Fruit fly (Drosophila melanogaster): ENCODE measurements around the gene CG10589.

The CG10589 gene

dm6 chr3L:20905495-20905894 is 22.1 kb upstream of the CG10589 start, which contains the start of gene CG11458:
Gene CG11458, plus strand, starts transcription at chr3L:20905795.
- TF ChIP-seq ey (GFP tag; optimal IDR thresholded peaks at IDR 0.05), result no peak
- TF ChIP-seq Abd-B (GFP tag; optimal IDR thresholded peaks at IDR 0.05), result no peak
- TF ChIP-seq dmrt93B (GFP tag; optimal IDR thresholded peaks at IDR 0.05), result no peak
- TF ChIP-seq psq (GFP tag; optimal IDR thresholded peaks at IDR 0.05), result no peak
- TF ChIP-seq sage (GFP tag; optimal IDR thresholded peaks at IDR 0.05), result no peak

DNA sequence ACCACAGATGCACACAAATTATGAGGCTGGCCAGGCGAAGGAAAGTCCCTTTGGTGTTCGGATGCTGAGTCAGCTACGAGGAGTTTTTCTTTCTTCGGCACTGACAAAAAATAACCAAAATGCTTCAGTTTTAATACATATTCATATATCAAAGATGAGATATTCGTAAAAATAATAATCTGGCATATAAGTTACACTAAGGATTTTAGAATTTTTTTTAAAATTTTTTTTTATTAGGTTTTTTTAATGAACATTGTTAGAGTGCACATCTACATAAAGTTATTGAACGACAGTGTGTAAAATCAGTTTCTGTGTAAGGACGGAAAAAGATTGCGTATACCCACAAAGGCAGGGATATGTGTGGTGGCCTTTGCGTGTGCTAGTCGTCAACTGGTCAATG is 20.7 kb upstream of the CG10589 start:
- no peak for TF ChIP-seq dmrt93B (GFP tag; optimal IDR thresholded peaks at IDR 0.05)
- TF ChIP-seq sage (GFP tag; optimal IDR thresholded peaks at IDR 0.05), result no peak
- no peak for TF ChIP-seq foxo (GFP tag; optimal IDR thresholded peaks at IDR 0.05)
- TF ChIP-seq Vsx2 (GFP tag; optimal IDR thresholded peaks at IDR 0.05; ENCODE audit: partially characterized antibody), result no peak
- TF ChIP-seq woc (GFP tag; optimal IDR thresholded peaks at IDR 0.05), result no peak
- no peak for TF ChIP-seq N (GFP tag; optimal IDR thresholded peaks at IDR 0.05)
- TF ChIP-seq lola (GFP tag; optimal IDR thresholded peaks at IDR 0.05), result no peak
- TF ChIP-seq Myc (optimal IDR thresholded peaks at IDR 0.05), result no peak
- TF ChIP-seq CG32264 (GFP tag; optimal IDR thresholded peaks at IDR 0.05), result no peak

DNA sequence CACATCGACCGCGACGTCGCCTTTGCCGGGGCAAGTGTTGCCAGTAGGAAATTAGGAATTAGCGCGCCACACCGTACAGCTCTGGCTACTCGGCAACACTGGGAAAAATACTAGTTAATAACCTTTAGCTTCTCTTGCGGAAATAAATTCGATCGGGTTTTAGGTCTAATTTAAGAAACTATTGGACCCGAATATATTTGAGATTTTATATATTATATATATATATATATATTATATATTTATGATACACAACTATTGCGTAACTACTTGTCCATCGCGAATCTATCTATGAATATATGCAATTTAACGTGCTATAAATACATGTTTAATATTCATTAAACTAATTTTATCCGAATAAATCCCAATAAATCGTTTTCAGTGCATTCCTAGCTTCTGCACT is 13.3 kb upstream of the CG10589 start:
- TF ChIP-seq tai (GFP tag; optimal IDR thresholded peaks at IDR 0.05) (no peak), Dif (GFP tag; optimal IDR thresholded peaks at IDR 0.05; ENCODE audit: partially characterized antibody) (no peak), Dfd (GFP tag; optimal IDR thresholded peaks at IDR 0.05) (no peak), Hr78 (GFP tag; optimal IDR thresholded peaks at IDR 0.05) (no peak), sv (GFP tag; optimal IDR thresholded peaks at IDR 0.05) (no peak), ey (GFP tag; optimal IDR thresholded peaks at IDR 0.05) (no peak)

- no peak for TF ChIP-seq rgr (GFP tag; optimal IDR thresholded peaks at IDR 0.05)
- no peak for TF ChIP-seq Jra (GFP tag; optimal IDR thresholded peaks at IDR 0.05)
- TF ChIP-seq CG9705 (GFP tag; optimal IDR thresholded peaks at IDR 0.05), result no peak
- TF ChIP-seq pan (optimal IDR thresholded peaks at IDR 0.05), result no peak
- TF ChIP-seq HLH106 (tag; optimal IDR thresholded peaks at IDR 0.05), result no peak
- TF ChIP-seq Dif (GFP tag; optimal IDR thresholded peaks at IDR 0.05; ENCODE audit: partially characterized antibody), result no peak
- TF ChIP-seq fru (GFP tag; optimal IDR thresholded peaks at IDR 0.05), result no peak
- TF ChIP-seq OdsH (GFP tag; optimal IDR thresholded peaks at IDR 0.05), result no peak
- TF ChIP-seq h (GFP tag; optimal IDR thresholded peaks at IDR 0.05), result no peak
- TF ChIP-seq psq (GFP tag; optimal IDR thresholded peaks at IDR 0.05), result no peak
These were observed 12.5 kb upstream of the CG10589 start for dm6 chr3L:20915111-20915510.

DNA sequence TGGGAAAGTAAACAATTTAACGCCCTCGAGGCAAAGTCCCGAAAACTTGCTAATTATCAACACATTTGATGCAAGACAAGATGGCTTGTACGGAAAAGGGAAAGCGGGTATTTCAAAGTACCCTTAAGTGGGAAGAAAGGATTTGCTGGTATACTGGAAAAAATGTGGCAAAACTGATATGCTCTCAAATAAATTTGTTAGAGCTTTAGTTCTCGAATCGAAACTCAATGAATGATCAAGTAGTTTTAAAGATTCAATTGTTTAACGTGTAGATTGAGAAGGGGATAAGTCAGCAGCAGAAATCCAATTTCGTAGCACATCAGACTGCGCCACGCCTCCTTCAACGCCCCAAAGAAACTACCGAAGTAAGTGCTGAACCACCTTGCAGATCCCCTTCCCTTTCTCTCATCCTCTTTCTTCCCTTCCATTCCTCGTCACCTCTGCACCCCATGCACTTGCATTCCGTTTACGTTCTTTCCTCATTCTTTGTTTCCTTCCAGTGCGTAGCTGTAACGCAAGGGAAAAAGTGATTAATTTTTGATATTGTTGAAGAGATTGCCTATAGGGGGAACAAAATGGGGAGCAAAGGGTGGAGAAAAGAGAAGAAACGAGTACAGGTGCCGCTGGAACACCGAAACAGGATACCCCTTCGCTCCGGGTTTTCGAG is 10.5 kb upstream of the CG10589 start:
- TF ChIP-seq h (GFP tag; optimal IDR thresholded peaks at IDR 0.05), result peak; percentile 44
- TF ChIP-seq Jra (GFP tag; optimal IDR thresholded peaks at IDR 0.05), result no peak
- peak in 1 of 2 experiments; percentile 37 for TF ChIP-seq foxo (GFP tag; optimal IDR thresholded peaks at IDR 0.05)
- TF ChIP-seq fru (GFP tag; optimal IDR thresholded peaks at IDR 0.05), result peak; percentile 59
- no peak for TF ChIP-seq brk (GFP tag; optimal IDR thresholded peaks at IDR 0.05)
- TF ChIP-seq HLH106 (tag; optimal IDR thresholded peaks at IDR 0.05), result peak; percentile 30
- TF ChIP-seq Hr78 (GFP tag; optimal IDR thresholded peaks at IDR 0.05), result no peak
- no peak for TF ChIP-seq CG32264 (GFP tag; optimal IDR thresholded peaks at IDR 0.05)
- no peak for TF ChIP-seq Vsx2 (GFP tag; optimal IDR thresholded peaks at IDR 0.05; ENCODE audit: partially characterized antibody)
- peak; percentile 23 for TF ChIP-seq rgr (GFP tag; optimal IDR thresholded peaks at IDR 0.05)
- peak; percentile 90 for TF ChIP-seq psq (GFP tag; optimal IDR thresholded peaks at IDR 0.05)
- TF ChIP-seq pan (optimal IDR thresholded peaks at IDR 0.05), result no peak
- peak; percentile 52 for TF ChIP-seq woc (GFP tag; optimal IDR thresholded peaks at IDR 0.05)
- peak; percentile 26 for TF ChIP-seq ey (GFP tag; optimal IDR thresholded peaks at IDR 0.05)
- TF ChIP-seq Sp1 (GFP tag; optimal IDR thresholded peaks at IDR 0.05), result peak; percentile 23

DNA sequence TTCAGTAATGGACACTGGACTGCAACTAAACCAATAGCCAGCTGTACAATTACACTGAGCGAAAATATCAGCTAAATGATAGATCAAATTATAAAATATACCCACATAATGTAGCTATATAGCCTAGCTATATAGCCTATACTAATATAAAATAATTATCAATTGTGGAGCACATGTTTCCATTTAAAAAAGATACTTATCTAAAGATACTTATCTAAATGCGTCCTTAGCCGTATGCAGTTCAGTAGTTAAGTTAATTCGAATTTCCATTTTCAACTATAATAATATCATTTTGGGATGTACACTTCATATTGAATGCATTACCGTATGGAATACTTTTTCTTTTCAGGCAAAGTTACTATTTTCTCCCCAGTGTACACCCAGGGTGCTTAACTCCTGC is 8.7 kb upstream of the CG10589 start:
- TF ChIP-seq tai (GFP tag; optimal IDR thresholded peaks at IDR 0.05) (no peak), CG32264 (GFP tag; optimal IDR thresholded peaks at IDR 0.05) (no peak), CrebA (GFP tag; optimal IDR thresholded peaks at IDR 0.05; ENCODE audit: borderline replicate concordance) (no peak)

Data from whole organism, wandering third instar larva.